Worm (Caenorhabditis elegans) whole organism, L4/young adult: ENCODE results near the gene Y42G9A.1.

Experiments used
- W03F9.2 ChIP-seq: fragments of 150-350 bp; optimal IDR thresholded peaks from 2 replicates; lab custom pipeline; 2014; ENCODE audit warnings: missing biosample characterization, missing genetic modification characterization
- dao-5 ChIP-seq: sonication (generic microtip); optimal IDR thresholded peaks from 2 replicates; lab custom pipeline; 2016; ENCODE audit warnings: missing genotype, missing genetic modification characterization, moderate library complexity, missing compliant biosample characterization
- him-1 ChIP-seq: sonication (generic microtip); optimal IDR thresholded peaks from 2 replicates; lab custom pipeline; 2016; ENCODE audit warnings: missing genotype, missing genetic modification reagents, missing genetic modification characterization, missing compliant biosample characterization

DNA sequence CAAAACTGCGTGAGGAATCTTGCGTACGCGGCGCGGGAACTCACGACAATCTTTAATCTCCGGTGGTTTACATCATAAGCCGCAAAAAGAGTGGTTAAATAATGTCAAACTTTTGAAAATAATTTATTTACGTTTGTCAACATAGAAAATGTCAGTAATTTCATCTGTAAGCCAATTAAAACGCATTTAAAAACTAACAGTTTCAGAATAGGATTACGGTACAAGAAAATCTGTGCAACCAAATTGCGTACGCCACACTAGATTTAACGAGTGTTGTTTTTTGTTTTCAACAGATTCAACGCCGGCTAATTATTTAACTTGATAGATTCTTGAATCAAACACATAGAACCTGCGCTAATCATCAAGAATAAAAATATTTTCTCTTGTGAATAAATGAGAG, 8.9 kb upstream of the Y42G9A.1 start:
- TF ChIP-seq him-1 (tag; lab: Kevin White, UChicago) (no peak), W03F9.2 (tag; lab: Kevin White, UChicago) (no peak), dao-5 (tag; lab: Kevin White, UChicago) (no peak)
